1 worm cellular context compared by ENCODE assay signal in the genomic region with DNA sequence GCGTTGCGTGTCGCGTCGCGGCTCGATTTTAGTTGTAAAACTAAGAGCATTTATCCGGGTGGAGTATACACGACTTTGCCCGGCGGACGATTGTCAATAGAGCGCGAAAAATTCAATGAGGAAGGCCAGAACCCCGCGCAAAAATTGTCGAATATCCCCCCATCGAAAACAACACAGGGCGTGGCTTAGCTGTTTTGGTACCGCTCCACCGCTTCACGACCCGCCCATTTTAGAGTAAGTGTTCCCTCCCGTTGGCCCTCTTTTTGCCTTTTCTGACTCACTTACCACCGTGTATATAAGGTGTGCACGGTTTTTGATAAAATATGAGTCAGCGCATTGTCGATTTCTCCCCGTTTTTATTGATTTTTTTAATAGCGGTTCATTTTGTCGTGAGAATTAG.
TF ChIP-seq lines count a peak whose summit lies in the region.

No protein-coding gene starts in this region.

TF ChIP-seq in whole organism, L4 larva, 104 proteins besides CTCF, POLR2A, EP300 and RAD21 (continued from another document):
- TF ChIP-seq vab-7 (GFP tag; IDR thresholded peaks at IDR 0.05; lab: Robert Waterston, UW) (0 out of 2 replicates have a peak, but pooled peaks have one; percentile 19), pha-4 (GFP tag; IDR thresholded peaks at IDR 0.05; lab: Robert Waterston, UW) (no peak), pha-4 (tag; optimal IDR thresholded peaks at IDR 0.05; lab: Kevin White, UChicago) (no peak), Y75B8A.6 (GFP tag; IDR thresholded peaks at IDR 0.05; lab: Robert Waterston, UW) (no peak), ceh-82 (tag; optimal IDR thresholded peaks at IDR 0.05; lab: Kevin White, UChicago) (no peak), aha-1 (tag; lab: Kevin White, UChicago) (peak; percentile 92), ZK546.5 (tag; optimal IDR thresholded peaks at IDR 0.05; lab: Kevin White, UChicago) (no peak), arid-1 (GFP tag; conservative IDR thresholded peaks at IDR 0.05; lab: Robert Waterston, UW) (no peak), F10B5.3 (tag; optimal IDR thresholded peaks at IDR 0.05; lab: Kevin White, UChicago) (no peak), mdt-29 (GFP tag; IDR thresholded peaks at IDR 0.05; lab: Robert Waterston, UW) (no peak), nhr-76 (tag; optimal IDR thresholded peaks at IDR 0.05; lab: Kevin White, UChicago) (no peak), php-3 (GFP tag; IDR thresholded peaks at IDR 0.05; lab: Robert Waterston, UW) (0 out of 2 replicates have a peak, but pooled peaks have one; percentile 33), lsy-2 (tag; optimal IDR thresholded peaks at IDR 0.05; lab: Kevin White, UChicago) (no peak), rbr-2 (tag; optimal IDR thresholded peaks at IDR 0.05; lab: Kevin White, UChicago) (no peak), sdz-12 (GFP tag; optimal IDR thresholded peaks at IDR 0.05; lab: Kevin White, UChicago) (peak; percentile 29), ztf-11 (tag; optimal IDR thresholded peaks at IDR 0.05; lab: Kevin White, UChicago) (no peak), T26A8.4 (GFP tag; IDR thresholded peaks at IDR 0.05; lab: Robert Waterston, UW) (no peak), Y105C5A.15 (GFP tag; IDR thresholded peaks at IDR 0.05; lab: Robert Waterston, UW) (0 out of 2 replicates have a peak, but pooled peaks have one; percentile 53), F49E8.2 (tag; optimal IDR thresholded peaks at IDR 0.05; lab: Kevin White, UChicago; ENCODE audit: borderline replicate concordance) (no peak), hlh-11 (tag; optimal IDR thresholded peaks at IDR 0.05; lab: Kevin White, UChicago) (no peak), dve-1 (tag; optimal IDR thresholded peaks at IDR 0.05; lab: Kevin White, UChicago; ENCODE audit: insufficient read depth) (no peak), lin-1 (GFP tag; IDR thresholded peaks at IDR 0.05; lab: Robert Waterston, UW) (no peak), spr-3 (GFP tag; optimal IDR thresholded peaks at IDR 0.05; lab: Kevin White, UChicago) (no peak)
